Fruit fly (Drosophila melanogaster): ENCODE measurements around the gene poe.

poe gene

dm6 chr2L:8082692-8083412, 11.4 kb upstream of the poe start, which contains the start of gene Mcr (continued):
- TF ChIP-seq fd96Cb (tag; optimal IDR thresholded peaks at IDR 0.05), result no peak
- peak; percentile 34; the same call in 1 of the 2 replicates for TF ChIP-seq CG42726 (GFP tag; IDR thresholded peaks at IDR 0.05; ENCODE audit: partially characterized antibody)
- no peak for TF ChIP-seq cg (GFP tag; optimal IDR thresholded peaks at IDR 0.05)
- TF ChIP-seq Oli (tag; optimal IDR thresholded peaks at IDR 0.05), result no peak
- TF ChIP-seq en (GFP tag; optimal IDR thresholded peaks at IDR 0.05), result no peak
- peak; percentile 8 for TF ChIP-seq MBD-R2 (GFP tag; IDR thresholded peaks at IDR 0.05)
- 0 out of 2 replicates have a peak, but pooled peaks have one; percentile 2 for TF ChIP-seq H2.0 (GFP tag; IDR thresholded peaks at IDR 0.05)
- peak; percentile 42; the same call in 1 of the 3 replicates for TF ChIP-seq HLH4C (GFP tag; IDR thresholded peaks at IDR 0.05; ENCODE audit: partially characterized antibody)
- peak; percentile 74 for TF ChIP-seq CG33213 (GFP tag; optimal IDR thresholded peaks at IDR 0.05)
- TF ChIP-seq Sox100B (GFP tag; optimal IDR thresholded peaks at IDR 0.05), result no peak
- TF ChIP-seq CG1603 (tag; optimal IDR thresholded peaks at IDR 0.05), result peak; percentile 11
- TF ChIP-seq Atf-2 (GFP tag; optimal IDR thresholded peaks at IDR 0.05), result peak; percentile 7
- TF ChIP-seq Dll (GFP tag; IDR thresholded peaks at IDR 0.05; ENCODE audit: partially characterized antibody), result peak; percentile 56; the same call in 3 of the 4 replicates
- TF ChIP-seq Pdp1 (GFP tag; optimal IDR thresholded peaks at IDR 0.05), result peak in 1 of 2 experiments; percentile 42
- TF ChIP-seq Abd-B (GFP tag; optimal IDR thresholded peaks at IDR 0.05), result peak; percentile 49
- 0 out of 2 replicates have a peak, but pooled peaks have one; percentile 26 for TF ChIP-seq sisA (GFP tag; IDR thresholded peaks at IDR 0.05)
- TF ChIP-seq dmrt99B (tag; optimal IDR thresholded peaks at IDR 0.05), result no peak
- no peak for TF ChIP-seq CG8290 (GFP tag; optimal IDR thresholded peaks at IDR 0.05)
- TF ChIP-seq CG8290 (tag; optimal IDR thresholded peaks at IDR 0.05), result no peak
- no peak for TF ChIP-seq dan (GFP tag; IDR thresholded peaks at IDR 0.05)
- no peak for TF ChIP-seq CG5953 (GFP tag; IDR thresholded peaks at IDR 0.05)
- TF ChIP-seq CG3065 (GFP tag; optimal IDR thresholded peaks at IDR 0.05), result no peak
- no peak for TF ChIP-seq CG1529 (GFP tag; optimal IDR thresholded peaks at IDR 0.05)
- no peak for TF ChIP-seq CG13123 (GFP tag; optimal IDR thresholded peaks at IDR 0.05)
- TF ChIP-seq D (optimal IDR thresholded peaks at IDR 0.05), result peak; percentile 47
- no peak for TF ChIP-seq D (GFP tag; optimal IDR thresholded peaks at IDR 0.05)
- TF ChIP-seq gsb-n (tag; optimal IDR thresholded peaks at IDR 0.05), result no peak
- peak; percentile 33; the same call in 1 of the 2 replicates for TF ChIP-seq E2f2 (GFP tag; IDR thresholded peaks at IDR 0.05)
- peak; percentile 1 for TF ChIP-seq Nf-YC (tag; optimal IDR thresholded peaks at IDR 0.05)
- no peak for TF ChIP-seq Poxn (GFP tag; IDR thresholded peaks at IDR 0.05)
- peak; percentile 13; the same call in 1 of the 3 replicates for TF ChIP-seq CG34422 (GFP tag; IDR thresholded peaks at IDR 0.05)
- TF ChIP-seq Stat92E (GFP tag; optimal IDR thresholded peaks at IDR 0.05), result peak in 1 of 3 experiments; percentile 71
- TF ChIP-seq Opbp (GFP tag; IDR thresholded peaks at IDR 0.05; ENCODE audit: partially characterized antibody), result peak; percentile 50; the same call in 1 of the 3 replicates
- TF ChIP-seq lilli (GFP tag; optimal IDR thresholded peaks at IDR 0.05), result peak; percentile 51
- peak; percentile 88 for TF ChIP-seq gfzf (GFP tag; optimal IDR thresholded peaks at IDR 0.05)
- peak; percentile 39 for TF ChIP-seq Hmr (GFP tag; optimal IDR thresholded peaks at IDR 0.05)
- TF ChIP-seq CG6272 (GFP tag; IDR thresholded peaks at IDR 0.05), result no peak
- peak; percentile 8 for TF ChIP-seq CG1602 (GFP tag; optimal IDR thresholded peaks at IDR 0.05)
- peak; percentile 65; the same call in 1 of the 2 replicates for TF ChIP-seq CG13287 (GFP tag; IDR thresholded peaks at IDR 0.05; ENCODE audit: partially characterized antibody)
- peak; percentile 34; the same call in 1 of the 3 replicates for TF ChIP-seq CG17361 (GFP tag; IDR thresholded peaks at IDR 0.05)
- TF ChIP-seq CG10654 (GFP tag; optimal IDR thresholded peaks at IDR 0.05), result peak; percentile 12
- peak; percentile 39 for TF ChIP-seq Dref (GFP tag; IDR thresholded peaks at IDR 0.05)
- TF ChIP-seq CG13775 (GFP tag; optimal IDR thresholded peaks at IDR 0.05), result peak; percentile 28
- peak; percentile 93 for TF ChIP-seq CG9797 (GFP tag; optimal IDR thresholded peaks at IDR 0.05)
- peak; percentile 28 for TF ChIP-seq Bgb (GFP tag; IDR thresholded peaks at IDR 0.05; ENCODE audit: partially characterized antibody)
- TF ChIP-seq lov (optimal IDR thresholded peaks at IDR 0.05), result no peak
- TF ChIP-seq lov (GFP tag; IDR thresholded peaks at IDR 0.05), result 0 out of 3 replicates have a peak, but pooled peaks have one; percentile 36
- no peak for TF ChIP-seq CG6813 (GFP tag; optimal IDR thresholded peaks at IDR 0.05)
- no peak for TF ChIP-seq CG5245 (GFP tag; optimal IDR thresholded peaks at IDR 0.05)
